Fruit fly (Drosophila melanogaster) whole organism, pupa: ENCODE results near the gene Srp19.

ENCODE experiments used
- D1 ChIP-seq: fragments of 200-800 bp; sonication (Bioruptor generic); optimal IDR thresholded peaks from 2 replicates; lab custom pipeline; 2018; ENCODE audit warnings: missing biosample characterization, mild to moderate bottlenecking, missing genetic modification characterization, moderate library complexity
- Pif1B ChIP-seq: fragments of 200-800 bp; sonication (Bioruptor generic); optimal IDR thresholded peaks from 3 replicates; lab custom pipeline; 2016; ENCODE audit warnings: missing biosample characterization, missing genetic modification characterization

DNA sequence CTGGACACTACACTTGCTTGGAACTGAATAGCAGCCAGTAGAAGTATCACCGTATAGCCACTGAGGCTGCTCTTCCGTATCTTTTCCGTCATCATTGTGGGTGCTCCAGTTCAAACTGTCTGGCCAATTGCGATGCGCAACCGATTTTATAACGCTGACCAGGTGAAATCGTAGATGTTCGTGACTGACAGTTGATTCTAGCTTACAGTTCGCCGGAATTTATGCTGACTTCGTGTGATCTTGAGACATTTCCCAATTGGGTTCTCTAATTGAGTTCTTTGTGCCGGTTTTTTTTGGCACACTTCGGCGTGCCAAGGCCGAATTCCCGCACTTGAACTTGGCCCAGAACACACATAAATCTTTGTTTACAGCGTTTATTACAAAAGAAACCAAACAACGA, 883 bp downstream of the Srp19 start, which contains the start of gene CG14834:
- TF ChIP-seq D1 (tag; lab: Kevin White, UChicago) (no peak), Pif1B (GFP tag; lab: Kevin White, UChicago) (no peak)
